Worm (Caenorhabditis elegans): ENCODE data around the gene Y37H2A.7.

DNA sequence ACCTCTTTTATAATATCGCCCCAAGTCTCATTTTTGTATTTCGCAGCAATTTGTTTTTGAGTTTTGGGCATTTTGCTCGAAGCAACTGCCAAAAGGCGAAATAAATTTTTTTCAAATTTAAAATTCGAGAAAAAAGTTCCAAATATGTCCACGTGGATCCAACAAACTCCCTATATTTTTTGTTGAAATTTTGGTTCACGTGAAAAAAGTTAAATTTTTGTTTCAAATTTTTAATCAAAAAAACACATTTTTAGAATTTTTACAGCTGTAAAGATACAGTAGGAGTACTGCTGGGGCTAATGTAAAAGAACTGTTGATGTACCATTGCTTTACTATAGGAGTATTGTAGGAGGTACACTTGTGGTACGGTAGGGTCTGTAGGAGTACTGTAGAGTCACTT, 32.9 kb upstream of the Y37H2A.7 start, which contains the start of gene C14A6.6:
- no peak for TF ChIP-seq ama-1 (optimal IDR thresholded peaks at IDR 0.05)
- no peak for TF ChIP-seq scrt-1 (GFP tag; IDR thresholded peaks at IDR 0.05)
